Worm (Caenorhabditis elegans) whole organism, young adult: ENCODE results near the gene F26D11.12.

ENCODE experiments used
- die-1 ChIP-seq: sonication (generic microtip); optimal IDR thresholded peaks from 2 replicates; lab custom pipeline; 2016; ENCODE audit warnings: missing genotype, mild to moderate bottlenecking, missing genetic modification characterization, missing compliant biosample characterization
- ets-4 ChIP-seq: fragments of 200-800 bp; sonication (Bioruptor generic); optimal IDR thresholded peaks from 2 replicates; lab custom pipeline; 2018; ENCODE audit warnings: mild to moderate bottlenecking, missing genetic modification characterization, missing compliant biosample characterization

DNA sequence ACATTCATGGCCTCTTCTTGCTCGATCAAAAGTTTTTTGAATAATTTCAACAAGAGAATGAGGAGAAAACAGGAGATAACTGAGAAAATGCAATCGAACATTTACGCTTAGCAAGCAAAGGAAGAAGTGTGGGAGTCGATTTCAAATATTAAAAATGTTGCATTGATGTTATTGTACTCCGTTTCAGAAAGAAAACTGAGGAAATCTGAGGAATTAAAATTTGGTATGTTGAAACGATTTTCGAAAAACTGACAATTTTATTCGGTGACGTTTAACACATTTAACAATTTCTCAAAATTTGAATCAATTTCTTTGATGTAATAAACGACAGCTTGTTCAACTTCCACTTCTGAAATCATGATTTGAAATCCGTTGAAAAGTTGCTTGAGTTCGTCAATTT lies 560 bp downstream of the F26D11.12 start, which contains the start of gene F26D11.13:
- TF ChIP-seq ets-4 (GFP tag; lab: Kevin White, UChicago) = no peak
- TF ChIP-seq die-1 (tag; lab: Kevin White, UChicago) = no peak
